Worm (Caenorhabditis elegans): Measurements from ENCODE around the gene C34C6.3.

C34C6.3 gene

DNA sequence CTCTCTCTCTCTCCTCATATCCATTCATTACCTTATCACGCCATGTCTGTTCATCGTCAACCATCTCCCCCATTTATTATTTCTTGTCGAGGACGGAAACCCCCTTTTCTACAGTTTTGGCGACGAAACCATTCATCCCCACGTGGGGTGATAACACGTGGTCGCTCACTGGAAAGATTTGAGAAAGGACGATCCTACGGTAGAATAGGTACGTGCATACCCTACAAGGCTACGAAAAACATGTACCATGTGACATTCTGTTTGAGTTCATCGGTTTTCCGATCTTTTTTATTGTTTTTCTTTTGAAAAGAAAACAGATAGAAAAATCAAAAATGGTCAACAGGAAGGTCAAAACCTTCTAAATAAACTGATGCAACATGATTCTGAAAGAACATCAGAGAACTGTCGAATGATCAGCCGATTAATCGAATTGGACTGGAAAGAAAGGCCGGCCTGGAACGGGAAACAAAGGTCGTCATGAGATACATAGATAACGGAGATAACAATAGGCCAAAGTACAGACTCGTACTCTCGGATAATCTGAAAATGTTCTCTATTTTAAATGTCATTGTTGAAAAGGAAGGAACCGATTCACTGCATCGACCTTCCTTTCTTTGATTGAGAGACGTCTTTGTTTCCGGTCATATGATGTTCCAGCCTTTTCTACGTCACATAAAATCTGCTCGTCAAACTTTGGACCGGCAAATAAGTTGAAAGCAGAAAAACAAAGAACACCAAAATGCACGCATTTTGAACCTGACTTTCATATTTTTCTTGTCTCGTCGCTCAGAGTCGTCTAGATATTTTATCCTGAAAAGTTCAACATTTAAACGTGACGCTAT, 50.5 kb downstream of the C34C6.3 start (continued):
- TF ChIP-seq D2030.7 (GFP tag; IDR thresholded peaks at IDR 0.05) (no peak), dox-1 (GFP tag; IDR thresholded peaks at IDR 0.05) (no peak), F55B11.4 (tag; optimal IDR thresholded peaks at IDR 0.05; ENCODE audit: borderline replicate concordance, insufficient read depth) (no peak), atf-7 (tag; optimal IDR thresholded peaks at IDR 0.05) (no peak), dpff-1 (tag; optimal IDR thresholded peaks at IDR 0.05) (no peak), lsl-1 (GFP tag; optimal IDR thresholded peaks at IDR 0.05) (no peak), nhr-179 (tag; optimal IDR thresholded peaks at IDR 0.05) (no peak)

DNA sequence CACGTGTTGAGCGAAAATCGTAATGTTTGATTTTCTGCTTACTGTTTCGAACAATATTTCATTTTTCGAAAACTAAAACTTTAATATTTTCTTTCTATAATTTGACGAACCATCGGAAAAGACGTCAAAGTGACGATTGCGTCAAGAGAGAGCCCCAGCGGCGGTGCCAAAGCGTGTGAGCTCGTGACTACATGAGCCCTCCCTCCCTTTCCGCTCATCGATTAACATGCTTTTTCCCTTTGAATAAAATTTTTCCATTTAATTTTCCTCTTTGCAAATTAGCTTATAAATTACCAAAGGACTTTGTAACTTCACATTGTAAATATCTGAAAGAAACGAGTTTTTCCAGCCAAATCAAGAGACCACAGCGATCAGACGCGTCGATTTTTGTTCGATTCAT, 51.3 kb downstream of the C34C6.3 start:
- peak; percentile 2 for TF ChIP-seq snpc-3.4 (tag; optimal IDR thresholded peaks at IDR 0.05)
- TF ChIP-seq zfh-2 (GFP tag; conservative IDR thresholded peaks at IDR 0.05) = no peak
- peak; percentile 41 for TF ChIP-seq ztf-18 (tag; optimal IDR thresholded peaks at IDR 0.05)
- TF ChIP-seq hmg-1.2 (GFP tag; IDR thresholded peaks at IDR 0.05) = no peak
- TF ChIP-seq madf-3 (GFP tag; IDR thresholded peaks at IDR 0.05) = no peak

DNA sequence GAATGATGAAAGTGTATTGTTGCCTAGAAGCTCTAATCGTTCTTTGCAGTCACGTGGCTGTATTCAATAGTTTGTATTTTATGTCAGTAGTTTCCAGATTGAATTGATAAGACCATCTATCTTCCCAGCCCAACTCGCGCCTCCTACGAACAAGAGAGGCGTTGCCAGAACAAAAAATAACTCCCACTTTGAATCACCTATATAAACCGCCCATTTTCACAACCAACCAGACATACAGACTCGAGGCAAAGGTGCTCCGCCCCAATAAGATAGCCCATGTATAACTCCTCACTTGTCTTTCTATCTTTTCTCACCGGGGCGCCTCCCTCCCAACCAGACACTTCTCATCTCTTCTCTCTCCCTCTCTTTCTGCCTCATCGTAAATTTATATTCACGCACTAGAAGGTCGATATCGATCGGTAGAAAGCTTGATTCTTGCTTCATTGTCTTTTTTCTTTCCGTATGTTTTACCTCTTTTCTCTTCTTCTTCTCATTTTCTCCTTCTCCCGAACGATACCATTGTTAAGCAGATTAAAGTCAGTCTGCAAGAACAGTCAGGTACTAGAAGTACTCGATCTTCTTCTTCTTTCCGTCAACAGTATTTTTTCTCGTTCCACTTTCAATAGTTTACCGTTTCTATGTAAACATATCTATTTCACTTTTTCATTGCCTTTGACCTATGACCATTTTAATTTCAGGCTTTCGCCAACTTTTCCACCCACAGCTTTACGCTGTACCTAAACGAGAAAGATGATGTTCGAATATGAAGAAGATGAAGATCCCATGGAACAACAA, 51.9 kb downstream of the C34C6.3 start, which contains the start of gene mak-1:
TSS of gene mak-1 (plus strand) at position 693 of the 795 bp plus-strand sequence.
- TF ChIP-seq nhr-80 (tag; optimal IDR thresholded peaks at IDR 0.05) = peak; percentile 31
- no peak for TF ChIP-seq madf-10 (tag; optimal IDR thresholded peaks at IDR 0.05)
- no peak for TF ChIP-seq F33H1.4 (GFP tag; IDR thresholded peaks at IDR 0.05)
- 0 out of 2 replicates have a peak, but pooled peaks have one; percentile 29 for TF ChIP-seq lin-26 (GFP tag; IDR thresholded peaks at IDR 0.05)
- peak; percentile 10 for TF ChIP-seq tbp1 (GFP tag; optimal IDR thresholded peaks at IDR 0.05)
- no peak for TF ChIP-seq F37B4.10 (GFP tag; IDR thresholded peaks at IDR 0.05)
- peak; percentile 22 for TF ChIP-seq ztf-26 (tag; optimal IDR thresholded peaks at IDR 0.05)
- peak; percentile 32; the same call in 1 of the 2 replicates for TF ChIP-seq C06A6.2 (GFP tag; conservative IDR thresholded peaks at IDR 0.05)
- TF ChIP-seq mel-28 (tag; optimal IDR thresholded peaks at IDR 0.05; ENCODE audit: borderline replicate concordance) = no peak
- no peak for TF ChIP-seq nhr-90 (tag; optimal IDR thresholded peaks at IDR 0.05)
- no peak; the same call in 1 of the 2 replicates for TF ChIP-seq Y95B8A.8 (GFP tag; IDR thresholded peaks at IDR 0.05)
- TF ChIP-seq B0261.1 (tag; optimal IDR thresholded peaks at IDR 0.05) = no peak
- TF ChIP-seq efl-1 (GFP tag; optimal IDR thresholded peaks at IDR 0.05) = no peak
- no peak for TF ChIP-seq cebp-1 (GFP tag; IDR thresholded peaks at IDR 0.05)
- TF ChIP-seq cebp-1 (tag; optimal IDR thresholded peaks at IDR 0.05) = peak; percentile 56
- peak; percentile 65 for TF ChIP-seq lin-40 (tag; optimal IDR thresholded peaks at IDR 0.05)
- TF ChIP-seq ztf-22 (GFP tag; optimal IDR thresholded peaks at IDR 0.05) = no peak
- peak; percentile 16; the same call in 1 of the 2 replicates for TF ChIP-seq hmg-1.2 (GFP tag; IDR thresholded peaks at IDR 0.05)
- TF ChIP-seq atf-7 (tag; optimal IDR thresholded peaks at IDR 0.05) = no peak
- TF ChIP-seq dpl-1 (GFP tag; optimal IDR thresholded peaks at IDR 0.05) = no peak
- no peak for TF ChIP-seq ceh-58 (GFP tag; IDR thresholded peaks at IDR 0.05)
- TF ChIP-seq let-607 (tag; optimal IDR thresholded peaks at IDR 0.05) = peak in 1 of 2 experiments; percentile 29
- peak; percentile 87 for TF ChIP-seq ama-1 (optimal IDR thresholded peaks at IDR 0.05)
- no peak for TF ChIP-seq ama-1 (GFP tag; optimal IDR thresholded peaks at IDR 0.05)
